Fruit fly (Drosophila melanogaster) whole organism, embryonic: ENCODE measurements around the gene Scm.
A peak's percentile ranks its signal among the peaks of the same experiment; 100 is the strongest.

Experiments
- Atf6 ChIP-seq: fragments of 200-800 bp; sonication (Bioruptor generic); IDR thresholded peaks from 2 replicates; pipeline ENCODE4 v1.3.6; 2022; ENCODE audit warnings: missing biosample characterization, missing genetic modification characterization
- Awh ChIP-seq: fragments of 200-800 bp; sonication (Bioruptor generic); IDR thresholded peaks from 2 replicates; pipeline ENCODE4, ENCODE4 v1.3.6; 2022; ENCODE audit warnings: missing biosample characterization, missing genetic modification characterization
- CG10543 ChIP-seq: fragments of 200-800 bp; sonication (Bioruptor generic); optimal IDR thresholded peaks from 3 replicates; lab custom pipeline; 2017; ENCODE audit warnings: missing biosample characterization, mild to moderate bottlenecking, missing genetic modification characterization, moderate library complexity
- CG11504 ChIP-seq: fragments of 200-800 bp; sonication (Bioruptor generic); optimal IDR thresholded peaks from 3 replicates; lab custom pipeline; 2019; ENCODE audit warnings: missing biosample characterization, mild to moderate bottlenecking, missing genetic modification characterization, moderate library complexity
- CG11696 ChIP-seq: fragments of 200-800 bp; sonication (Bioruptor generic); IDR thresholded peaks from 2 replicates; pipeline ENCODE4 v1.3.6; 2022; ENCODE audit warnings: missing biosample characterization, missing genetic modification characterization
- CG12071 ChIP-seq: fragments of 200-800 bp; sonication (Bioruptor generic); optimal IDR thresholded peaks from 3 replicates; lab custom pipeline; 2018; ENCODE audit warnings: missing biosample characterization, mild to moderate bottlenecking, missing genetic modification characterization
- CG12769 ChIP-seq: fragments of 200-800 bp; sonication (Bioruptor generic); optimal IDR thresholded peaks from 2 replicates; lab custom pipeline; 2019; ENCODE audit warnings: missing biosample characterization, mild to moderate bottlenecking, missing genetic modification characterization, moderate library complexity
- CG13296 ChIP-seq: fragments of 200-800 bp; sonication (Bioruptor generic); optimal IDR thresholded peaks from 3 replicates; lab custom pipeline; 2018; ENCODE audit warnings: missing biosample characterization, mild to moderate bottlenecking, missing genetic modification characterization
- CG13894 ChIP-seq: fragments of 200-800 bp; sonication (Bioruptor generic); optimal IDR thresholded peaks from 3 replicates; lab custom pipeline; 2018; ENCODE audit warnings: missing biosample characterization, mild to moderate bottlenecking, missing genetic modification characterization, moderate library complexity
- CG14667 ChIP-seq: fragments of 200-800 bp; sonication (Bioruptor generic); IDR thresholded peaks from 2 replicates; pipeline ENCODE4 v1.3.6; 2022; ENCODE audit warnings: missing biosample characterization, missing genetic modification characterization
- CG1647 ChIP-seq: fragments of 200-800 bp; sonication (Bioruptor generic); optimal IDR thresholded peaks from 3 replicates; lab custom pipeline; 2016; ENCODE audit warnings: missing biosample characterization, missing genetic modification characterization
- CG16863 ChIP-seq: fragments of 200-800 bp; sonication (Bioruptor generic); optimal IDR thresholded peaks from 3 replicates; lab custom pipeline; 2016; ENCODE audit warnings: missing biosample characterization, missing genetic modification characterization
- CG2678 ChIP-seq: fragments of 200-800 bp; sonication (Bioruptor generic); optimal IDR thresholded peaks from 3 replicates; lab custom pipeline; 2019; ENCODE audit warnings: missing biosample characterization, mild to moderate bottlenecking, missing genetic modification characterization, moderate library complexity
- CG2889 ChIP-seq: fragments of 200-800 bp; sonication (Bioruptor generic); IDR thresholded peaks from 3 replicates; pipeline ENCODE4 v1.3.6; 2022; ENCODE audit warnings: missing biosample characterization, missing genetic modification characterization
- CG34376 ChIP-seq: fragments of 200-800 bp; sonication (Bioruptor generic); optimal IDR thresholded peaks from 2 replicates; lab custom pipeline; 2018; ENCODE audit warnings: missing biosample characterization, mild to moderate bottlenecking, missing genetic modification characterization
- CG6272 ChIP-seq: fragments of 200-800 bp; sonication (Bioruptor generic); IDR thresholded peaks from 2 replicates; pipeline ENCODE4 v1.3.6; 2022; ENCODE audit warnings: missing biosample characterization, missing genetic modification characterization
- CG8478 ChIP-seq: fragments of >200 bp; optimal IDR thresholded peaks from 2 replicates; lab custom pipeline; 2018
- H15 ChIP-seq: fragments of 200-800 bp; sonication (Bioruptor generic); IDR thresholded peaks from 3 replicates; pipeline ENCODE4 v1.3.6; 2022; ENCODE audit warnings: missing biosample characterization, missing genetic modification characterization
- MTF-1 ChIP-seq: fragments of 200-800 bp; sonication (Bioruptor generic); optimal IDR thresholded peaks from 2 replicates; lab custom pipeline; 2018; ENCODE audit warnings: missing biosample characterization, mild to moderate bottlenecking, missing genetic modification characterization, borderline replicate concordance
- Med ChIP-seq: fragments of 200-800 bp; sonication (Bioruptor generic); peaks from one replicate; lab custom pipeline; 2016; ENCODE audit warnings: missing biosample characterization, missing genetic modification characterization, mild to moderate bottlenecking, inconsistent platforms, moderate library complexity
- NFAT ChIP-seq: fragments of 200-800 bp; sonication (Bioruptor generic); IDR thresholded peaks from 2 replicates; pipeline ENCODE4 v1.3.6; 2022; ENCODE audit warnings: missing biosample characterization, missing genetic modification characterization
- Nf-YC ChIP-seq: fragments of 200-800 bp; optimal IDR thresholded peaks from 3 replicates; lab custom pipeline; 2019; ENCODE audit warnings: missing biosample characterization, mild to moderate bottlenecking, missing genetic modification characterization, moderate library complexity
- Pdp1 ChIP-seq, 2 experiments: fragments of 200-800 bp; sonication (Bioruptor generic); optimal IDR thresholded peaks; 3 replicates each; lab custom pipeline; 2016; ENCODE audit warnings: missing biosample characterization in 2 of 2, missing genetic modification characterization in 2 of 2, mild to moderate bottlenecking in 1 of 2, moderate library complexity in 1 of 2
- Rfx ChIP-seq: fragments of 200-800 bp; sonication (Bioruptor generic); IDR thresholded peaks from 2 replicates; pipeline ENCODE4 v1.3.6; 2022; ENCODE audit warnings: missing biosample characterization, missing genetic modification characterization
- chinmo ChIP-seq: fragments of 200-800 bp; sonication (Bioruptor generic); IDR thresholded peaks from 4 replicates; pipeline ENCODE4 v1.3.6; 2022; ENCODE audit warnings: missing biosample characterization, missing genetic modification characterization; ENCODE audit not compliant: partially characterized antibody
- cwo ChIP-seq: fragments of 200-800 bp; sonication (Bioruptor generic); optimal IDR thresholded peaks from 3 replicates; lab custom pipeline; 2017; ENCODE audit warnings: missing biosample characterization, missing genetic modification characterization, mild to moderate bottlenecking, moderate library complexity, missing genetic modification reagents
- exex ChIP-seq: fragments of 200-800 bp; sonication (Bioruptor generic); optimal IDR thresholded peaks from 4 replicates; lab custom pipeline; 2018; ENCODE audit warnings: missing biosample characterization, mild to moderate bottlenecking, missing genetic modification characterization, moderate library complexity
- eyg ChIP-seq: fragments of 200-800 bp; sonication (Bioruptor generic); optimal IDR thresholded peaks from 3 replicates; lab custom pipeline; 2016; ENCODE audit warnings: missing biosample characterization, missing genetic modification characterization
- kni ChIP-seq: fragments of 200-800 bp; sonication (Bioruptor generic); optimal IDR thresholded peaks from 3 replicates; lab custom pipeline; 2017; ENCODE audit warnings: mild to moderate bottlenecking, missing biosample characterization, missing genetic modification reagents, missing genetic modification characterization
- mirr ChIP-seq: fragments of 200-800 bp; sonication (Bioruptor generic); optimal IDR thresholded peaks from 3 replicates; lab custom pipeline; 2018; ENCODE audit warnings: missing biosample characterization, mild to moderate bottlenecking, missing genetic modification characterization
- mld ChIP-seq: fragments of 200-800 bp; sonication (Bioruptor generic); IDR thresholded peaks from 3 replicates; pipeline ENCODE4 v1.3.6; 2022; ENCODE audit warnings: missing biosample characterization, missing genetic modification characterization; ENCODE audit not compliant: partially characterized antibody
- otp ChIP-seq: fragments of 200-800 bp; sonication (Bioruptor generic); IDR thresholded peaks from 3 replicates; pipeline ENCODE4, ENCODE4 v1.3.6; 2022; ENCODE audit warnings: missing biosample characterization, missing genetic modification characterization
- pnt ChIP-seq: fragments of 200-800 bp; sonication (Bioruptor generic); optimal IDR thresholded peaks from 3 replicates; lab custom pipeline; 2016; ENCODE audit warnings: missing biosample characterization, missing genetic modification characterization
- sd ChIP-seq: fragments of 200-800 bp; sonication (Bioruptor generic); optimal IDR thresholded peaks from 3 replicates; lab custom pipeline; 2018; ENCODE audit warnings: missing biosample characterization, mild to moderate bottlenecking, missing genetic modification characterization, moderate library complexity
- sens ChIP-seq: fragments of 200-800 bp; sonication (Bioruptor generic); peaks from one replicate; lab custom pipeline; 2016; ENCODE audit warnings: missing biosample characterization, missing genetic modification characterization
- slou ChIP-seq: fragments of 200-800 bp; sonication (Bioruptor generic); optimal IDR thresholded peaks from 3 replicates; lab custom pipeline; 2016; ENCODE audit warnings: missing biosample characterization, missing genetic modification characterization
- slp2 ChIP-seq: fragments of 200-800 bp; sonication (Bioruptor generic); optimal IDR thresholded peaks from 2 replicates; lab custom pipeline; 2016; ENCODE audit warnings: missing biosample characterization, missing genetic modification characterization
- stc ChIP-seq: fragments of 200-800 bp; sonication (Bioruptor generic); IDR thresholded peaks from 2 replicates; pipeline ENCODE4 v1.3.6; 2022; ENCODE audit warnings: missing biosample characterization, missing genetic modification characterization
- sug ChIP-seq: fragments of 200-800 bp; optimal IDR thresholded peaks from 2 replicates; lab custom pipeline; 2019; ENCODE audit warnings: missing biosample characterization, mild to moderate bottlenecking, missing genetic modification characterization, moderate library complexity
- tll ChIP-seq, 2 experiments: fragments of 200-800 bp in 1 of 2; fragments of >200 bp in 1 of 2; sonication (Bioruptor generic) in 1 of 2; optimal IDR thresholded peaks; 2 replicates each; lab custom pipeline; 2017 to 2019; ENCODE audit warnings: missing biosample characterization in 2 of 2, missing genetic modification characterization in 2 of 2, mild to moderate bottlenecking in 1 of 2, moderate library complexity in 1 of 2
- trem ChIP-seq: fragments of 200-800 bp; optimal IDR thresholded peaks from 3 replicates; lab custom pipeline; 2019; ENCODE audit warnings: missing biosample characterization, mild to moderate bottlenecking, missing genetic modification characterization, moderate library complexity
- zen2 ChIP-seq: fragments of 200-800 bp; sonication (Bioruptor generic); IDR thresholded peaks from 3 replicates; pipeline ENCODE4 v1.3.6; 2022; ENCODE audit warnings: missing biosample characterization, missing genetic modification characterization; ENCODE audit not compliant: partially characterized antibody
- zfh1 ChIP-seq: fragments of 200-800 bp; sonication (Bioruptor generic); IDR thresholded peaks from 3 replicates; pipeline ENCODE4 v1.3.6; 2022; ENCODE audit warnings: missing biosample characterization, missing genetic modification characterization

The Scm gene

DNA sequence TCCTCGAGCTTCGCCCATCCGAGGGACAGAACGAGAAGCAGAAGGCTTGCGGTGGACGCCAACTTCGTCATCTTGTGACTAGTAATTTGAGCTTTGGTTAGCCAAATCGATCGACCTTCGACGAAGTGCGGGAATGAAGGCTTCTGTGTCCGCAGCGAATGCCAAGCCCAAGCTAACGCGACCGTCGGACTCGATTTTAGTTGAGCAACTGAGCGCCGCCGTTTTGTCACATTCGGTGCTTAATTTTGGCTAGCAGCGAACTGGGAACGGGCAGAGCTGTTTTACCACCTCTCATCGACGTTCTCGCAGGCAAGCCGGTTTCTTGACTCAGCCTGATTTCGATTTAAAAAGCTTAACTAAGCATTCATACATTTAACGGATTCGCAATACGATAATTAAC, 11.1 kb downstream of the Scm start (continued):
- TF ChIP-seq H15 (GFP tag; lab: Robert Waterston, UW) (0 out of 3 replicates have a peak, but pooled peaks have one; percentile 9), CG13894 (tag; lab: Kevin White, UChicago) (peak; percentile 31), tll (GFP tag; optimal IDR thresholded peaks at IDR 0.05; lab: Kevin White, UChicago) (no peak), Rfx (GFP tag; lab: Robert Waterston, UW) (peak; percentile 30; the same call in 1 of the 2 replicates), zen2 (GFP tag; lab: Robert Waterston, UW) (no peak), CG10543 (GFP tag; lab: Kevin White, UChicago) (peak; percentile 26), CG11696 (GFP tag; lab: Robert Waterston, UW) (no peak), stc (GFP tag; lab: Robert Waterston, UW) (no peak), Atf6 (0 out of 2 replicates have a peak, but pooled peaks have one; percentile 15), eyg (GFP tag; lab: Kevin White, UChicago) (no peak), NFAT (GFP tag; lab: Robert Waterston, UW) (peak; percentile 25; the same call in 1 of the 2 replicates), CG12769 (tag; lab: Kevin White, UChicago) (peak; percentile 65)

DNA sequence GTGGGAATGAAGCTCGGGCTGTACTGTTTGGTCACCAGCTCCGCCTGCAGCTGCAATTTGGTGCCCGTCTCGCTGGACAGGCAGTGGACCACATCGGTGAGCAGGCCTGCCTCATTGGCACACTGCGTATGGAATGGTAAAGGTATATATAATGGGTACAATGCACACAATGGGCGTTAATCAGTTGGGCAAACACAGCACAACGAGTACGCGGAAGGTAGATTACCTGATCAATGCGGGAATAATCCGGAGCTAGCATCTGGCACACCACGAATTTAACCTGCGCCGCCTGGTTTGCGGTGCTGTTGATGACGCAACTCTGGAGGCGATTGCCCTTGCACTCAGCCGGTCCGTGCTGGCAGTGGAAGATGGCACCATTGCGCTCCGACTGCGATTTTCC, 12.0 kb downstream of the Scm start:
- TF ChIP-seq Med (GFP tag; lab: Kevin White, UChicago) (peak; percentile 4), Awh (GFP tag; lab: Robert Waterston, UW) (peak; percentile 34; the same call in 1 of the 2 replicates), Pdp1 (GFP tag; optimal IDR thresholded peaks at IDR 0.05; lab: Kevin White, UChicago) (peak in 1 of 2 experiments; percentile 49), slp2 (GFP tag; lab: Kevin White, UChicago) (no peak), zfh1 (GFP tag; lab: Robert Waterston, UW) (0 out of 3 replicates have a peak, but pooled peaks have one; percentile 15), CG14667 (GFP tag; lab: Robert Waterston, UW) (no peak), sens (GFP tag; lab: Kevin White, UChicago) (peak; percentile 29), kni (GFP tag; lab: Kevin White, UChicago) (peak; percentile 26), CG8478 (lab: Kevin White, UChicago) (peak; percentile 51), slou (GFP tag; lab: Kevin White, UChicago) (no peak), otp (GFP tag; lab: Robert Waterston, UW) (0 out of 3 replicates have a peak, but pooled peaks have one; percentile 12), NFAT (GFP tag; lab: Robert Waterston, UW) (0 out of 2 replicates have a peak, but pooled peaks have one; percentile 5)

DNA sequence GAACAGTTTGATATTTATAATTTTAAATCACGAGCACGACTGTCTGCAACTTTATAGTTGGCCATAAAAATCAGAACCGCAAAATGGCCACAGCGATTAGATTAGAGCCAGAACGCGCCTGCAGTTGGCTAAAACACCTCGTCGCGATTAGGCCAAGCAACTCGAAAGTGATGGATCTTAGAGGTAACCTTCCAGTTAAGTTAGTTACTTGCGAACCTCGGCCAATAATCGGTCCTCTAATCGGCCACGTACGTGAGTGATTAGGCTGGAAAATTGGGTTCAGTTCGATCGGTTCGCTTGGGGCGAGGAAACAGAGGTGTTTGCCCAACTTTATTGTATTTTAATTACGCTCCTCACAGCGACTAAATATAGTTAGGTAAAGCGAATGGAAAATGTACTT, 17.1 kb downstream of the Scm start:
- peak; percentile 1 for TF ChIP-seq mirr
- TF ChIP-seq MTF-1 (GFP tag; lab: Kevin White, UChicago): no peak
- TF ChIP-seq mld (GFP tag; lab: Robert Waterston, UW): no peak
- TF ChIP-seq sd (tag; lab: Kevin White, UChicago): no peak
- no peak for TF ChIP-seq CG2889 (GFP tag; lab: Robert Waterston, UW)
- peak; percentile 15 for TF ChIP-seq CG34376 (GFP tag; lab: Kevin White, UChicago)
- no peak for TF ChIP-seq pnt (GFP tag; lab: Kevin White, UChicago)
- peak; percentile 56 for TF ChIP-seq sug (tag; lab: Kevin White, UChicago)
- no peak for TF ChIP-seq Awh (GFP tag; lab: Robert Waterston, UW)
- TF ChIP-seq exex (tag; lab: Kevin White, UChicago): peak; percentile 89
- TF ChIP-seq CG12071 (GFP tag; lab: Kevin White, UChicago): peak; percentile 6
- TF ChIP-seq CG6272 (GFP tag; lab: Robert Waterston, UW): no peak
- no peak for TF ChIP-seq trem
- peak; percentile 43 for TF ChIP-seq CG13296
- peak; percentile 23 for TF ChIP-seq Nf-YC (tag; lab: Kevin White, UChicago)
- TF ChIP-seq cwo (GFP tag; lab: Kevin White, UChicago): peak; percentile 11
- no peak for TF ChIP-seq CG16863
- TF ChIP-seq chinmo (GFP tag; lab: Robert Waterston, UW): 0 out of 4 replicates have a peak, but pooled peaks have one; percentile 45
- TF ChIP-seq CG11504 (tag; lab: Kevin White, UChicago): no peak
- TF ChIP-seq CG1647 (GFP tag; lab: Kevin White, UChicago): no peak
- peak; percentile 6 for TF ChIP-seq CG2678 (tag; lab: Kevin White, UChicago)
